Fruit fly (Drosophila melanogaster) whole organism, adult: Measurements from ENCODE around the gene Irk3.

Experiments
- CG7045 ChIP-seq: fragments of 200-800 bp; sonication (Bioruptor generic); optimal IDR thresholded peaks from 2 replicates; lab custom pipeline; 2017; ENCODE audit warnings: missing biosample characterization, mild to moderate bottlenecking, missing genetic modification characterization
- CG7101 ChIP-seq: fragments of 200-800 bp; sonication (Bioruptor generic); optimal IDR thresholded peaks from 2 replicates; lab custom pipeline; 2018; ENCODE audit warnings: missing biosample characterization, mild to moderate bottlenecking, missing genetic modification characterization, moderate library complexity

DNA sequence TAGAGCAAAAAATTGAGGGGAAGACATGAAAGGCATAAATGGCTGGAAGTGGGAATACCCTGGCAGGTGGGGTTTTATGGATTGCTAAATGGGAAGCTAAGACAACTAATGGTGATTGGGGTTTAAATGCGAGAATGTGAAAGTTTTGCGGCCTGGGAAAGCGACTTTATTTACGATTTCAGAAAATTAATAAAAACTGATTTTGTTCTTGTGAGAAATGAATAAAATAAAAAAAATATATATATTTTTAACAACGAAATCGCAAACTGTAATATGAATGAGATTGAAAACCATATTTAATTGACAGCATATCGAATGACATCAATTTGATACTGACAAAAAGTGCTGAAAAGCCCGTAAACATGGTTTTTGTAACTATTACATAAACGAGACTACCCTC lies 37.8 kb upstream of the Irk3 start:
- TF ChIP-seq CG7045 (GFP tag; lab: Kevin White, UChicago): no peak
- no peak for TF ChIP-seq CG7101 (tag; lab: Kevin White, UChicago)
